Worm (Caenorhabditis elegans): ENCODE results near the gene ceh-82.

DNA sequence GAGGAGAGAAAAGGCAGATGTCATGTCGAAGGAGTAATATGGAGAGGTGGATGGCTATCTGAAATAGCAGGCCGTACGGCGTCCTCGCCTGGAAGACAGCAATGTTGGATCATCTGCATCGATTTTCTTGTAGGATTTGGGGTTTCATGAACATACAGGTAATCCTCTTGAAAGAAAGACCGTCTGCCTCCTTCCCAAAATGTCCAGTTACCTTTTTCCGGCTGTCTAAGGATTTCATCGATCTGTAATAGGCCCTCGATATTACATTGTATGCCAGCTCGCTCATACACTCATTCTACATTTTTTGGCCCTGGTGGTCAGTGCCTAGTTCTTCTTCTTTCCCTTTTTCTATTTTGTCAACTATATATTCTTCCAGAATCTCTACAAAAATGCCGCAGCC is 9.6 kb upstream of the ceh-82 start, which contains the start of the genes fbxb-5 and btb-8:
- TF ChIP-seq unc-130 (GFP tag; optimal IDR thresholded peaks at IDR 0.05) = no peak
- no peak for TF ChIP-seq R02D3.7 (tag; optimal IDR thresholded peaks at IDR 0.05)
- TF ChIP-seq skn-1 (tag; optimal IDR thresholded peaks at IDR 0.05) = no peak
- TF ChIP-seq Y48G9A.11 (GFP tag; IDR thresholded peaks at IDR 0.05) = no peak
- no peak for TF ChIP-seq ama-1 (optimal IDR thresholded peaks at IDR 0.05)

Measured in whole organism, L4 larva.